Worm (Caenorhabditis elegans): Measurements from ENCODE around the gene K09E9.3.

- TF ChIP-seq nhr-11 (tag; optimal IDR thresholded peaks at IDR 0.05) (no peak), fos-1 (tag; optimal IDR thresholded peaks at IDR 0.05) (no peak), snpc-4 (tag; optimal IDR thresholded peaks at IDR 0.05) (no peak), elt-3 (tag; optimal IDR thresholded peaks at IDR 0.05) (no peak), zag-1 (tag; optimal IDR thresholded peaks at IDR 0.05) (no peak), unc-39 (tag; optimal IDR thresholded peaks at IDR 0.05) (no peak), unc-62 (GFP tag; optimal IDR thresholded peaks at IDR 0.05) (no peak), nhr-25 (tag; optimal IDR thresholded peaks at IDR 0.05) (no peak), ceh-28 (tag; optimal IDR thresholded peaks at IDR 0.05) (no peak), fkh-10 (GFP tag; optimal IDR thresholded peaks at IDR 0.05) (no peak)
Measured at ce11 chrX:15576942-15577341, 36.7 kb downstream of the K09E9.3 start, which contains the start of gene K09A9.6.

Data from whole organism, L3 larva.